Fruit fly (Drosophila melanogaster) whole organism, embryonic: Measurements from ENCODE around the gene Best4.
A peak's percentile ranks its signal among the peaks of the same experiment; 100 is the strongest.

Source experiments
- ATbp ChIP-seq: fragments of 200-800 bp; sonication (Bioruptor generic); optimal IDR thresholded peaks from 2 replicates; lab custom pipeline; 2017; ENCODE audit warnings: missing biosample characterization, mild to moderate bottlenecking, missing genetic modification characterization, missing genetic modification reagents
- BEAF-32 ChIP-seq: fragments of 200-800 bp; sonication (Bioruptor generic); optimal IDR thresholded peaks from 3 replicates; lab custom pipeline; 2017; ENCODE audit warnings: missing biosample characterization, missing genetic modification characterization, mild to moderate bottlenecking, moderate library complexity, missing genetic modification reagents
- CG10462 ChIP-seq: fragments of 200-800 bp; sonication (Bioruptor generic); optimal IDR thresholded peaks from 2 replicates; lab custom pipeline; 2016; ENCODE audit warnings: missing biosample characterization, missing genetic modification characterization
- CG10565 ChIP-seq: fragments of 200-800 bp; sonication (Bioruptor generic); optimal IDR thresholded peaks from 3 replicates; lab custom pipeline; 2016; ENCODE audit warnings: missing biosample characterization, mild to moderate bottlenecking, missing genetic modification characterization
- CG10959 ChIP-seq: fragments of 200-800 bp; sonication (Bioruptor generic); IDR thresholded peaks from 2 replicates; pipeline ENCODE4 v1.3.6; 2022; ENCODE audit warnings: missing biosample characterization, missing genetic modification characterization
- CG11504 ChIP-seq: fragments of 200-800 bp; sonication (Bioruptor generic); optimal IDR thresholded peaks from 3 replicates; lab custom pipeline; 2019; ENCODE audit warnings: missing biosample characterization, mild to moderate bottlenecking, missing genetic modification characterization, moderate library complexity
- CG11723 ChIP-seq: fragments of 200-800 bp; sonication (Bioruptor generic); optimal IDR thresholded peaks from 2 replicates; lab custom pipeline; 2017; ENCODE audit warnings: missing biosample characterization, mild to moderate bottlenecking, missing genetic modification characterization
- CG12299 ChIP-seq: fragments of 200-800 bp; sonication (Bioruptor generic); optimal IDR thresholded peaks from 2 replicates; lab custom pipeline; 2018; ENCODE audit warnings: missing biosample characterization, mild to moderate bottlenecking, missing genetic modification characterization
- CG14667 ChIP-seq: fragments of 200-800 bp; sonication (Bioruptor generic); IDR thresholded peaks from 2 replicates; pipeline ENCODE4 v1.3.6; 2022; ENCODE audit warnings: missing biosample characterization, missing genetic modification characterization
- CG1529 ChIP-seq: fragments of 200-800 bp; sonication (Bioruptor generic); optimal IDR thresholded peaks from 3 replicates; lab custom pipeline; 2018; ENCODE audit warnings: missing biosample characterization, missing genetic modification characterization
- CG15601 ChIP-seq: fragments of 200-800 bp; sonication (Bioruptor generic); optimal IDR thresholded peaks from 3 replicates; lab custom pipeline; 2019; ENCODE audit warnings: missing biosample characterization, mild to moderate bottlenecking, missing genetic modification characterization, moderate library complexity
- CG17568 ChIP-seq: fragments of 200-800 bp; sonication (Bioruptor generic); optimal IDR thresholded peaks from 2 replicates; lab custom pipeline; 2018; ENCODE audit warnings: missing biosample characterization, mild to moderate bottlenecking, missing genetic modification characterization, moderate library complexity
- CG3163 ChIP-seq: fragments of 200-800 bp; sonication (Bioruptor generic); optimal IDR thresholded peaks from 3 replicates; lab custom pipeline; 2016; ENCODE audit warnings: missing biosample characterization, missing genetic modification characterization
- CG33213 ChIP-seq: fragments of 200-800 bp; sonication (Bioruptor generic); optimal IDR thresholded peaks from 3 replicates; lab custom pipeline; 2016; ENCODE audit warnings: missing biosample characterization, missing genetic modification characterization
- CG34224 ChIP-seq: fragments of 200-800 bp; sonication (Bioruptor generic); IDR thresholded peaks from 3 replicates; pipeline ENCODE4 v1.3.6; 2022; ENCODE audit warnings: missing biosample characterization, missing genetic modification characterization; ENCODE audit not compliant: partially characterized antibody
- CG4360 ChIP-seq: fragments of 200-800 bp; sonication (Bioruptor generic); IDR thresholded peaks from 2 replicates; pipeline ENCODE4 v1.3.6; 2022; ENCODE audit warnings: missing biosample characterization, missing genetic modification characterization
- CG5953 ChIP-seq: fragments of 200-800 bp; sonication (Bioruptor generic); IDR thresholded peaks from 2 replicates; pipeline ENCODE4 v1.3.6; 2022; ENCODE audit warnings: missing biosample characterization, missing genetic modification characterization
- CG6254 ChIP-seq: fragments of 200-800 bp; sonication (Bioruptor generic); optimal IDR thresholded peaks from 3 replicates; lab custom pipeline; 2017; ENCODE audit warnings: mild to moderate bottlenecking, missing biosample characterization, missing genetic modification reagents, missing genetic modification characterization
- CG6272 ChIP-seq: fragments of 200-800 bp; sonication (Bioruptor generic); IDR thresholded peaks from 2 replicates; pipeline ENCODE4 v1.3.6; 2022; ENCODE audit warnings: missing biosample characterization, missing genetic modification characterization
- CG6813 ChIP-seq: fragments of 200-800 bp; sonication (Bioruptor generic); optimal IDR thresholded peaks from 2 replicates; lab custom pipeline; 2017; ENCODE audit warnings: missing biosample characterization, missing genetic modification characterization, mild to moderate bottlenecking, moderate library complexity, missing genetic modification reagents
- CG8765 ChIP-seq: fragments of 200-800 bp; sonication (Bioruptor generic); IDR thresholded peaks from 2 replicates; pipeline ENCODE4 v1.3.6; 2022; ENCODE audit warnings: missing biosample characterization, missing genetic modification characterization
- CG8924 ChIP-seq: fragments of 200-800 bp; optimal IDR thresholded peaks from 3 replicates; lab custom pipeline; 2019; ENCODE audit warnings: missing biosample characterization, mild to moderate bottlenecking, missing genetic modification characterization, moderate library complexity
- CG9215 ChIP-seq: fragments of 200-800 bp; sonication (Bioruptor generic); IDR thresholded peaks from 2 replicates; pipeline ENCODE4 v1.3.6; 2022; ENCODE audit warnings: missing biosample characterization, missing genetic modification characterization
- CG9727 ChIP-seq: fragments of 200-800 bp; sonication (Bioruptor generic); optimal IDR thresholded peaks from 3 replicates; lab custom pipeline; 2017; ENCODE audit warnings: missing biosample characterization, mild to moderate bottlenecking, missing genetic modification characterization
- Doc2 ChIP-seq: fragments of 200-800 bp; sonication (Bioruptor generic); IDR thresholded peaks from 2 replicates; pipeline ENCODE4 v1.3.6; 2022; ENCODE audit warnings: missing biosample characterization, missing genetic modification characterization
- Elba2 ChIP-seq: fragments of 200-800 bp; sonication (Bioruptor generic); optimal IDR thresholded peaks from 3 replicates; lab custom pipeline; 2016; ENCODE audit warnings: missing biosample characterization, missing genetic modification characterization
- HHEX ChIP-seq: fragments of 200-800 bp; sonication (Bioruptor generic); optimal IDR thresholded peaks from 3 replicates; lab custom pipeline; 2017; ENCODE audit warnings: missing biosample characterization, mild to moderate bottlenecking, missing genetic modification characterization, missing genetic modification reagents
- HLHmδ ChIP-seq: fragments of 200-800 bp; sonication (Bioruptor generic); optimal IDR thresholded peaks from 2 replicates; lab custom pipeline; 2018; ENCODE audit warnings: missing biosample characterization, mild to moderate bottlenecking, missing genetic modification characterization, moderate library complexity
- Hmr ChIP-seq: fragments of 200-800 bp; sonication (Bioruptor generic); optimal IDR thresholded peaks from 3 replicates; lab custom pipeline; 2017; ENCODE audit warnings: mild to moderate bottlenecking, missing biosample characterization, missing genetic modification reagents, missing genetic modification characterization
- Kr ChIP-seq: fragments of 200-800 bp; sonication (Bioruptor generic); optimal IDR thresholded peaks from 2 replicates; lab custom pipeline; 2017; ENCODE audit warnings: missing biosample characterization, mild to moderate bottlenecking, missing genetic modification characterization
- Lhr ChIP-seq: fragments of 200-800 bp; sonication (Bioruptor generic); optimal IDR thresholded peaks from 3 replicates; lab custom pipeline; 2017; ENCODE audit warnings: mild to moderate bottlenecking, missing biosample characterization, missing genetic modification reagents, missing genetic modification characterization
- Mrtf ChIP-seq: fragments of 200-800 bp; sonication (Bioruptor generic); IDR thresholded peaks from 3 replicates; pipeline ENCODE4 v1.3.6; 2022; ENCODE audit warnings: missing biosample characterization, missing genetic modification characterization
- ab ChIP-seq: fragments of 200-800 bp; sonication (Bioruptor generic); optimal IDR thresholded peaks from 2 replicates; lab custom pipeline; 2016; ENCODE audit warnings: missing biosample characterization, missing genetic modification characterization
- ac ChIP-seq: fragments of 200-800 bp; sonication (Bioruptor generic); optimal IDR thresholded peaks from 3 replicates; lab custom pipeline; 2017; ENCODE audit warnings: missing biosample characterization, mild to moderate bottlenecking, missing genetic modification characterization
- ara ChIP-seq: fragments of 200-800 bp; sonication (Bioruptor generic); IDR thresholded peaks from 2 replicates; pipeline ENCODE4 v1.3.6; 2022; ENCODE audit warnings: missing biosample characterization, missing genetic modification characterization
- ase ChIP-seq: fragments of 200-800 bp; sonication (Bioruptor generic); IDR thresholded peaks from 3 replicates; pipeline ENCODE4 v1.3.6; 2022; ENCODE audit warnings: missing biosample characterization, missing genetic modification characterization
- crol ChIP-seq: fragments of 200-800 bp; sonication (Bioruptor generic); IDR thresholded peaks from 2 replicates; pipeline ENCODE4 v1.3.6; 2022; ENCODE audit warnings: missing biosample characterization, missing genetic modification characterization
- dmrt11E ChIP-seq: fragments of 200-800 bp; sonication (Bioruptor generic); optimal IDR thresholded peaks from 3 replicates; lab custom pipeline; 2018; ENCODE audit warnings: missing biosample characterization, mild to moderate bottlenecking, missing genetic modification characterization, moderate library complexity
- fd3F ChIP-seq: fragments of 200-800 bp; sonication (Bioruptor generic); optimal IDR thresholded peaks from 2 replicates; lab custom pipeline; 2018; ENCODE audit warnings: missing biosample characterization, mild to moderate bottlenecking, missing genetic modification characterization, moderate library complexity
- fd96Cb ChIP-seq: fragments of 200-800 bp; sonication (Bioruptor generic); optimal IDR thresholded peaks from 2 replicates; lab custom pipeline; 2018; ENCODE audit warnings: missing biosample characterization, mild to moderate bottlenecking, missing genetic modification characterization, moderate library complexity
- gcm ChIP-seq: fragments of 200-800 bp; sonication (Bioruptor generic); optimal IDR thresholded peaks from 2 replicates; lab custom pipeline; 2019; ENCODE audit warnings: missing biosample characterization, mild to moderate bottlenecking, missing genetic modification characterization, moderate library complexity
- gcm2 ChIP-seq: fragments of 200-800 bp; sonication (Bioruptor generic); optimal IDR thresholded peaks from 2 replicates; lab custom pipeline; 2016; ENCODE audit warnings: missing biosample characterization, missing genetic modification characterization
- scrt ChIP-seq: fragments of 200-800 bp; sonication (Bioruptor generic); optimal IDR thresholded peaks from 2 replicates; lab custom pipeline; 2018; ENCODE audit warnings: missing biosample characterization, mild to moderate bottlenecking, missing genetic modification characterization, moderate library complexity
- sens-2 ChIP-seq: fragments of 200-800 bp; sonication (Bioruptor generic); IDR thresholded peaks from 2 replicates; pipeline ENCODE4 v1.3.6; 2022; ENCODE audit warnings: missing biosample characterization, missing genetic modification characterization
- so ChIP-seq: fragments of 200-800 bp; sonication (Bioruptor generic); IDR thresholded peaks from 3 replicates; pipeline ENCODE4 v1.3.6; 2022; ENCODE audit warnings: missing biosample characterization, missing genetic modification characterization
- stc ChIP-seq: fragments of 200-800 bp; sonication (Bioruptor generic); IDR thresholded peaks from 2 replicates; pipeline ENCODE4 v1.3.6; 2022; ENCODE audit warnings: missing biosample characterization, missing genetic modification characterization
- tap ChIP-seq: fragments of 200-800 bp; optimal IDR thresholded peaks from 3 replicates; lab custom pipeline; 2019; ENCODE audit warnings: missing biosample characterization, mild to moderate bottlenecking, missing genetic modification characterization, moderate library complexity
- tgo ChIP-seq: fragments of 200-800 bp; sonication (Bioruptor generic); IDR thresholded peaks from 3 replicates; pipeline ENCODE4 v1.3.6; 2022; ENCODE audit warnings: missing biosample characterization, missing genetic modification characterization

Best4 gene

DNA sequence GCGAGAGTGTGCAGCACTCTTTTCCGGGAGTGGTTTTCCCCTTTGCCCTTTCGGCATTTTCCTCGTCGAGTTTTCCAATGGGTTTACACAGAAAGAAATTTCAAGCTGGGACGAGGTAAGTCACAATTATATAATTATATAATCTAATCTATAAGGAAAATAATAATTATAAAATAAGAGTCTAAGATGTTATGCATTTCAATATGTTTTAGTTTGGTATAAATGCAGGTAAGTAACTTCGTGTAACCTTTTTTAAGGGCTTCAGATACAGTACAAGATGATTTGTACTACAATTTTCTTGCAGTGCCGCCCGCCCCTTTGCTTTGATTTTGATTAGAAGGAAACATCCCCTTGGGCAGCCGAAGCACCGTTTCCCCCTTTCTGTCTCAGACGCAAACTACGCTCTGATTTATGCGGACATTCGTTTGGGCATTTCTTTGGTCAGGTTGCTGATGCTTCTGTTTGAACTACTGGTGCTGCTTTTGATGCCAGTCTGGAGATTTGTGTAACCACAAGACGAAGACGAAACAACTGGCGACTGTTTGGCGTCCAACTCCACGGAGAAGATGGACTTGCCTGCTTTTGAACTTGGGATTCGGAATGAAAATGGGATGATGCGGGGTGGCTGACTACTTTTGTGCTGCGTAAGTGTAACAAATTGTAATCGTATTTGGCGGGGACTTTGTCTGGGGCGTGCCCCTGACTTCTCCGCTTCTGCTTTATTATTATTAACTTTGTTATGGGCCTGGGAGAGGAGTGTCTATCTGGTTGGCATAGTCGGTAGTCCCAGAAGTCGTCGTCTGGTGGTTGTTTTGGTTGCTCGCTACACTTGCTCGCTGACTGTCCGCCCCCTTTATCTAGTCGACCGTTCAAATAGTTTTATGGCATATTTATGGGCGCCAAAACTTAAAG lies 13.0 kb downstream of the Best4 start (continued):
- TF ChIP-seq CG12299 (tag; lab: Kevin White, UChicago) = no peak
- TF ChIP-seq CG34224 (GFP tag; lab: Robert Waterston, UW) = no peak
- 0 out of 2 replicates have a peak, but pooled peaks have one; percentile 14 for TF ChIP-seq CG14667
- peak; percentile 72 for TF ChIP-seq CG11504 (tag; lab: Kevin White, UChicago)
- TF ChIP-seq CG9215 (GFP tag; lab: Robert Waterston, UW) = no peak
- TF ChIP-seq CG10462 (GFP tag; lab: Kevin White, UChicago) = peak; percentile 33
- TF ChIP-seq Hmr (GFP tag; lab: Kevin White, UChicago) = peak; percentile 12
- TF ChIP-seq CG4360 = 0 out of 2 replicates have a peak, but pooled peaks have one; percentile 27
- peak; percentile 24 for TF ChIP-seq CG1529 (GFP tag; lab: Kevin White, UChicago)
- TF ChIP-seq Mrtf (GFP tag; lab: Robert Waterston, UW) = no peak
- no peak for TF ChIP-seq fd3F (GFP tag; lab: Kevin White, UChicago)
- TF ChIP-seq CG17568 (GFP tag; lab: Kevin White, UChicago) = peak; percentile 21
- peak; percentile 51 for TF ChIP-seq gcm (GFP tag; lab: Kevin White, UChicago)
- TF ChIP-seq stc = peak; percentile 9; the same call in 1 of the 2 replicates
- peak; percentile 49 for TF ChIP-seq ac (GFP tag; lab: Kevin White, UChicago)
- peak; percentile 84 for TF ChIP-seq CG6254 (GFP tag; lab: Kevin White, UChicago)
- TF ChIP-seq so (GFP tag; lab: Robert Waterston, UW) = 0 out of 3 replicates have a peak, but pooled peaks have one; percentile 57
- TF ChIP-seq BEAF-32 (GFP tag; lab: Kevin White, UChicago) = no peak
- TF ChIP-seq CG10959 (GFP tag; lab: Robert Waterston, UW) = peak; percentile 79
- TF ChIP-seq CG9727 = peak; percentile 79
- peak; percentile 89 for TF ChIP-seq dmrt11E (tag; lab: Kevin White, UChicago)
- TF ChIP-seq CG10565 (GFP tag; lab: Kevin White, UChicago) = no peak
- peak; percentile 52 for TF ChIP-seq HHEX
- TF ChIP-seq CG8924 = peak; percentile 76
- TF ChIP-seq CG5953 = no peak
- TF ChIP-seq CG15601 (tag; lab: Kevin White, UChicago) = peak; percentile 77
- TF ChIP-seq ATbp = peak; percentile 53
- peak; percentile 48; the same call in 2 of the 3 replicates for TF ChIP-seq tgo
- no peak for TF ChIP-seq sens-2 (GFP tag; lab: Robert Waterston, UW)
- peak; percentile 25; the same call in 1 of the 2 replicates for TF ChIP-seq crol (GFP tag; lab: Robert Waterston, UW)
- TF ChIP-seq Kr (GFP tag; lab: Kevin White, UChicago) = peak; percentile 4
- peak; percentile 30 for TF ChIP-seq Lhr (GFP tag; lab: Kevin White, UChicago)
- TF ChIP-seq CG6272 (GFP tag; lab: Robert Waterston, UW) = peak; percentile 45; the same call in 1 of the 2 replicates
- TF ChIP-seq CG8765 = peak; percentile 33; the same call in 1 of the 2 replicates
- no peak for TF ChIP-seq Elba2 (GFP tag; lab: Kevin White, UChicago)
- no peak; the same call in 2 of the 3 replicates for TF ChIP-seq ase (GFP tag; lab: Robert Waterston, UW)
- TF ChIP-seq ab (GFP tag; lab: Kevin White, UChicago) = no peak
- no peak for TF ChIP-seq Doc2
- peak; percentile 50 for TF ChIP-seq tap (tag; lab: Kevin White, UChicago)
- TF ChIP-seq scrt = no peak
- no peak for TF ChIP-seq gcm2 (GFP tag; lab: Kevin White, UChicago)
- TF ChIP-seq CG33213 (GFP tag; lab: Kevin White, UChicago) = no peak
- TF ChIP-seq CG6813 = peak; percentile 63
- TF ChIP-seq HLHmδ = no peak
- TF ChIP-seq ara (GFP tag; lab: Robert Waterston, UW) = peak; percentile 74
- TF ChIP-seq CG11723 (GFP tag; lab: Kevin White, UChicago) = peak; percentile 5
- TF ChIP-seq CG3163 (GFP tag; lab: Kevin White, UChicago) = no peak
- peak; percentile 72 for TF ChIP-seq fd96Cb
